Fruit fly (Drosophila melanogaster) whole organism, embryonic: ENCODE measurements around the gene mRpL48.
A peak's percentile ranks its signal among the peaks of the same experiment; 100 is the strongest.

Source experiments
- Antp ChIP-seq: fragments of 200-800 bp; sonication (Bioruptor generic); optimal IDR thresholded peaks from 3 replicates; lab custom pipeline; 2016; ENCODE audit warnings: missing biosample characterization, missing genetic modification characterization
- Bdp1 ChIP-seq: fragments of 200-800 bp; sonication (Bioruptor generic); optimal IDR thresholded peaks from 3 replicates; lab custom pipeline; 2016; ENCODE audit warnings: missing biosample characterization, missing genetic modification characterization
- Bgb ChIP-seq: fragments of 200-800 bp; sonication (Bioruptor generic); IDR thresholded peaks from 2 replicates; pipeline ENCODE4 v1.3.6; 2022; ENCODE audit warnings: missing biosample characterization, missing genetic modification characterization; ENCODE audit not compliant: partially characterized antibody
- CG10431 ChIP-seq: fragments of 200-800 bp; sonication (Bioruptor generic); optimal IDR thresholded peaks from 3 replicates; lab custom pipeline; 2018; ENCODE audit warnings: missing biosample characterization, mild to moderate bottlenecking, missing genetic modification characterization
- CG10565 ChIP-seq: fragments of 200-800 bp; sonication (Bioruptor generic); optimal IDR thresholded peaks from 3 replicates; lab custom pipeline; 2016; ENCODE audit warnings: missing biosample characterization, mild to moderate bottlenecking, missing genetic modification characterization
- CG10654 ChIP-seq: fragments of 200-800 bp; sonication (Bioruptor generic); optimal IDR thresholded peaks from 2 replicates; lab custom pipeline; 2016; ENCODE audit warnings: missing biosample characterization, missing genetic modification characterization
- CG10959 ChIP-seq: fragments of 200-800 bp; sonication (Bioruptor generic); IDR thresholded peaks from 2 replicates; pipeline ENCODE4 v1.3.6; 2022; ENCODE audit warnings: missing biosample characterization, missing genetic modification characterization
- CG11456 ChIP-seq: fragments of 200-800 bp; sonication (Bioruptor generic); IDR thresholded peaks from 3 replicates; pipeline ENCODE4 v1.3.6; 2022; ENCODE audit warnings: missing biosample characterization, missing genetic modification characterization
- CG12942 ChIP-seq: fragments of 200-800 bp; sonication (Bioruptor generic); optimal IDR thresholded peaks from 3 replicates; lab custom pipeline; 2016; ENCODE audit warnings: missing biosample characterization, missing genetic modification characterization
- CG15269 ChIP-seq: fragments of 200-800 bp; sonication (Bioruptor generic); optimal IDR thresholded peaks from 2 replicates; lab custom pipeline; 2018; ENCODE audit warnings: missing biosample characterization, mild to moderate bottlenecking, missing genetic modification characterization, moderate library complexity
- CG16813 ChIP-seq: fragments of 200-800 bp; sonication (Bioruptor generic); IDR thresholded peaks from 3 replicates; pipeline ENCODE4 v1.3.6; 2022; ENCODE audit warnings: missing biosample characterization, missing genetic modification characterization; ENCODE audit not compliant: partially characterized antibody
- CG18599 ChIP-seq: fragments of 200-800 bp; sonication (Bioruptor generic); optimal IDR thresholded peaks from 3 replicates; lab custom pipeline; 2017; ENCODE audit warnings: missing biosample characterization, missing genetic modification characterization, mild to moderate bottlenecking, moderate library complexity, missing genetic modification reagents
- CG4282 ChIP-seq: fragments of 200-800 bp; sonication (Bioruptor generic); optimal IDR thresholded peaks from 2 replicates; lab custom pipeline; 2016; ENCODE audit warnings: missing biosample characterization, missing genetic modification characterization
- CG6254 ChIP-seq: fragments of 200-800 bp; sonication (Bioruptor generic); optimal IDR thresholded peaks from 3 replicates; lab custom pipeline; 2017; ENCODE audit warnings: mild to moderate bottlenecking, missing biosample characterization, missing genetic modification reagents, missing genetic modification characterization
- CG7928 ChIP-seq: fragments of 200-800 bp; sonication (Bioruptor generic); optimal IDR thresholded peaks from 2 replicates; lab custom pipeline; 2017; ENCODE audit warnings: missing biosample characterization, mild to moderate bottlenecking, missing genetic modification characterization
- CG8388 ChIP-seq: fragments of 200-800 bp; sonication (Bioruptor generic); optimal IDR thresholded peaks from 2 replicates; lab custom pipeline; 2019; ENCODE audit warnings: missing biosample characterization, mild to moderate bottlenecking, missing genetic modification characterization, moderate library complexity
- CG8478 ChIP-seq: fragments of >200 bp; optimal IDR thresholded peaks from 2 replicates; lab custom pipeline; 2018
- CG9437 ChIP-seq: fragments of 200-800 bp; sonication (Bioruptor generic); optimal IDR thresholded peaks from 2 replicates; lab custom pipeline; 2018; ENCODE audit warnings: missing biosample characterization, mild to moderate bottlenecking, missing genetic modification characterization
- CG9727 ChIP-seq: fragments of 200-800 bp; sonication (Bioruptor generic); optimal IDR thresholded peaks from 3 replicates; lab custom pipeline; 2017; ENCODE audit warnings: missing biosample characterization, mild to moderate bottlenecking, missing genetic modification characterization
- CrebB ChIP-seq: fragments of 200-800 bp; sonication (Bioruptor generic); optimal IDR thresholded peaks from 3 replicates; lab custom pipeline; 2018; ENCODE audit warnings: missing biosample characterization, mild to moderate bottlenecking, missing genetic modification characterization
- Dip2 ChIP-seq: fragments of 200-800 bp; sonication (Bioruptor generic); IDR thresholded peaks from 2 replicates; pipeline ENCODE4 v1.3.6; 2022; ENCODE audit warnings: missing biosample characterization, missing genetic modification characterization
- Elba2 ChIP-seq: fragments of 200-800 bp; sonication (Bioruptor generic); optimal IDR thresholded peaks from 3 replicates; lab custom pipeline; 2016; ENCODE audit warnings: missing biosample characterization, missing genetic modification characterization
- Nf-YC ChIP-seq: fragments of 200-800 bp; optimal IDR thresholded peaks from 3 replicates; lab custom pipeline; 2019; ENCODE audit warnings: missing biosample characterization, mild to moderate bottlenecking, missing genetic modification characterization, moderate library complexity
- Oaz ChIP-seq: fragments of 200-800 bp; sonication (Bioruptor generic); IDR thresholded peaks from 2 replicates; pipeline ENCODE4 v1.3.6; 2022; ENCODE audit warnings: missing biosample characterization, missing genetic modification characterization
- Scr ChIP-seq: fragments of 200-800 bp; sonication (Bioruptor generic); IDR thresholded peaks from 2 replicates; pipeline ENCODE4 v1.3.6; 2022; ENCODE audit warnings: missing biosample characterization, missing genetic modification characterization; ENCODE audit not compliant: partially characterized antibody
- fd64A ChIP-seq: fragments of 200-800 bp; sonication (Bioruptor generic); optimal IDR thresholded peaks from 3 replicates; lab custom pipeline; 2018; ENCODE audit warnings: missing biosample characterization, mild to moderate bottlenecking, missing genetic modification characterization
- gcm2 ChIP-seq: fragments of 200-800 bp; sonication (Bioruptor generic); optimal IDR thresholded peaks from 2 replicates; lab custom pipeline; 2016; ENCODE audit warnings: missing biosample characterization, missing genetic modification characterization
- hth ChIP-seq: fragments of >200 bp; optimal IDR thresholded peaks from 2 replicates; lab custom pipeline; 2017; ENCODE audit warnings: inconsistent platforms
- insv ChIP-seq, 2 experiments: fragments of 200-800 bp; sonication (Bioruptor generic); optimal IDR thresholded peaks; 3 replicates each; lab custom pipeline; 2016 to 2018; ENCODE audit warnings: missing biosample characterization in 2 of 2, missing genetic modification characterization in 2 of 2
- jing ChIP-seq: fragments of 200-800 bp; sonication (Bioruptor generic); optimal IDR thresholded peaks from 2 replicates; lab custom pipeline; 2018; ENCODE audit warnings: missing biosample characterization, mild to moderate bottlenecking, missing genetic modification characterization
- lilli ChIP-seq: fragments of 200-800 bp; sonication (Bioruptor generic); optimal IDR thresholded peaks from 3 replicates; lab custom pipeline; 2016; ENCODE audit warnings: missing biosample characterization, missing genetic modification characterization
- mirr ChIP-seq: fragments of 200-800 bp; sonication (Bioruptor generic); optimal IDR thresholded peaks from 3 replicates; lab custom pipeline; 2018; ENCODE audit warnings: missing biosample characterization, mild to moderate bottlenecking, missing genetic modification characterization
- nerfin-1 ChIP-seq: fragments of 200-800 bp; sonication (Bioruptor generic); optimal IDR thresholded peaks from 3 replicates; lab custom pipeline; 2019; ENCODE audit warnings: missing biosample characterization, mild to moderate bottlenecking, missing genetic modification characterization, moderate library complexity
- odd ChIP-seq: fragments of 200-800 bp; sonication (Bioruptor generic); optimal IDR thresholded peaks from 2 replicates; lab custom pipeline; 2017; ENCODE audit warnings: missing biosample characterization, mild to moderate bottlenecking, missing genetic modification characterization
- onecut ChIP-seq: fragments of 200-800 bp; sonication (Bioruptor generic); IDR thresholded peaks from 2 replicates; pipeline ENCODE4 v1.3.6; 2022; ENCODE audit warnings: missing biosample characterization, missing genetic modification characterization
- pb ChIP-seq: fragments of 200-800 bp; sonication (Bioruptor generic); optimal IDR thresholded peaks from 3 replicates; lab custom pipeline; 2016; ENCODE audit warnings: missing biosample characterization, missing genetic modification characterization
- pfk ChIP-seq: fragments of 200-800 bp; sonication (Bioruptor generic); optimal IDR thresholded peaks from 2 replicates; lab custom pipeline; 2018; ENCODE audit warnings: missing biosample characterization, mild to moderate bottlenecking, missing genetic modification characterization, moderate library complexity
- row ChIP-seq: fragments of 200-800 bp; sonication (Bioruptor generic); IDR thresholded peaks from 3 replicates; pipeline ENCODE4 v1.3.6; 2022; ENCODE audit warnings: missing biosample characterization, missing genetic modification characterization
- salm ChIP-seq: fragments of 200-800 bp; sonication (Bioruptor generic); optimal IDR thresholded peaks from 2 replicates; lab custom pipeline; 2018; ENCODE audit warnings: missing biosample characterization, mild to moderate bottlenecking, missing genetic modification characterization
- sens ChIP-seq: fragments of 200-800 bp; sonication (Bioruptor generic); peaks from one replicate; lab custom pipeline; 2016; ENCODE audit warnings: missing biosample characterization, missing genetic modification characterization
- sim ChIP-seq: fragments of 200-800 bp; sonication (Bioruptor generic); IDR thresholded peaks from 2 replicates; pipeline ENCODE4 v1.3.6; 2022; ENCODE audit warnings: missing biosample characterization, missing genetic modification characterization
- so ChIP-seq: fragments of 200-800 bp; sonication (Bioruptor generic); IDR thresholded peaks from 3 replicates; pipeline ENCODE4 v1.3.6; 2022; ENCODE audit warnings: missing biosample characterization, missing genetic modification characterization
- stwl ChIP-seq: fragments of 200-800 bp; sonication (Bioruptor generic); optimal IDR thresholded peaks from 3 replicates; lab custom pipeline; 2018; ENCODE audit warnings: missing biosample characterization, mild to moderate bottlenecking, missing genetic modification characterization, moderate library complexity
- sug ChIP-seq: fragments of 200-800 bp; optimal IDR thresholded peaks from 2 replicates; lab custom pipeline; 2019; ENCODE audit warnings: missing biosample characterization, mild to moderate bottlenecking, missing genetic modification characterization, moderate library complexity
- tgo ChIP-seq: fragments of 200-800 bp; sonication (Bioruptor generic); IDR thresholded peaks from 3 replicates; pipeline ENCODE4 v1.3.6; 2022; ENCODE audit warnings: missing biosample characterization, missing genetic modification characterization
- tll ChIP-seq, 2 experiments: fragments of 200-800 bp in 1 of 2; fragments of >200 bp in 1 of 2; sonication (Bioruptor generic) in 1 of 2; optimal IDR thresholded peaks; 2 replicates each; lab custom pipeline; 2017 to 2019; ENCODE audit warnings: missing biosample characterization in 2 of 2, missing genetic modification characterization in 2 of 2, mild to moderate bottlenecking in 1 of 2, moderate library complexity in 1 of 2
- tna ChIP-seq: fragments of 200-800 bp; sonication (Bioruptor generic); IDR thresholded peaks from 2 replicates; pipeline ENCODE4 v1.3.6; 2022; ENCODE audit warnings: missing biosample characterization, missing genetic modification characterization; ENCODE audit not compliant: partially characterized antibody
- unpg ChIP-seq: fragments of 200-800 bp; sonication (Bioruptor generic); optimal IDR thresholded peaks from 3 replicates; lab custom pipeline; 2018; ENCODE audit warnings: missing biosample characterization, mild to moderate bottlenecking, missing genetic modification characterization, moderate library complexity
- vfl ChIP-seq: fragments of 200-800 bp; sonication (Bioruptor generic); optimal IDR thresholded peaks from 2 replicates; lab custom pipeline; 2016; ENCODE audit warnings: missing biosample characterization, missing genetic modification characterization
- wor ChIP-seq: fragments of 200-800 bp; sonication (Bioruptor generic); IDR thresholded peaks from 2 replicates; pipeline ENCODE4 v1.3.6; 2022; ENCODE audit warnings: missing biosample characterization, missing genetic modification characterization
- zen ChIP-seq: fragments of 200-800 bp; sonication (Bioruptor generic); optimal IDR thresholded peaks from 3 replicates; lab custom pipeline; 2018; ENCODE audit warnings: missing biosample characterization, mild to moderate bottlenecking, missing genetic modification characterization, moderate library complexity

Gene mRpL48

dm6 chr2L:1669316-1670027 lies 40.8 kb upstream of the mRpL48 start (continued):
- TF ChIP-seq mirr (GFP tag; lab: Kevin White, UChicago) (peak; percentile 56), CG10431 (GFP tag; lab: Kevin White, UChicago) (no peak), Scr (GFP tag; lab: Robert Waterston, UW) (no peak), CG10654 (GFP tag; lab: Kevin White, UChicago) (no peak), Elba2 (GFP tag; lab: Kevin White, UChicago) (peak; percentile 77), row (GFP tag; lab: Robert Waterston, UW) (peak; percentile 22; the same call in 1 of the 3 replicates), CG18599 (GFP tag; lab: Kevin White, UChicago) (peak; percentile 15), tna (GFP tag; lab: Robert Waterston, UW) (no peak), CG15269 (tag; lab: Kevin White, UChicago) (no peak), sug (tag; lab: Kevin White, UChicago) (no peak), CG7928 (GFP tag; lab: Kevin White, UChicago) (no peak), CG10565 (GFP tag; lab: Kevin White, UChicago) (no peak), Nf-YC (peak; percentile 47), CG9727 (GFP tag; lab: Kevin White, UChicago) (no peak), zen (tag; lab: Kevin White, UChicago) (no peak), Bdp1 (GFP tag; lab: Kevin White, UChicago) (no peak), CG16813 (GFP tag; lab: Robert Waterston, UW) (no peak), CG10959 (no peak), lilli (GFP tag; lab: Kevin White, UChicago) (no peak), Bgb (GFP tag; lab: Robert Waterston, UW) (no peak), sim (GFP tag; lab: Robert Waterston, UW) (no peak), vfl (GFP tag; lab: Kevin White, UChicago) (no peak), so (GFP tag; lab: Robert Waterston, UW) (no peak), jing (no peak), unpg (GFP tag; lab: Kevin White, UChicago) (no peak), wor (GFP tag; lab: Robert Waterston, UW) (no peak), CG8478 (lab: Kevin White, UChicago) (no peak), pfk (GFP tag; lab: Kevin White, UChicago) (no peak), Oaz (GFP tag; lab: Robert Waterston, UW) (no peak), CG9437 (GFP tag; lab: Kevin White, UChicago) (no peak), fd64A (GFP tag; lab: Kevin White, UChicago) (no peak), CG4282 (GFP tag; lab: Kevin White, UChicago) (no peak), tgo (no peak), stwl (tag; lab: Kevin White, UChicago) (no peak), Dip2 (GFP tag; lab: Robert Waterston, UW) (no peak), gcm2 (GFP tag; lab: Kevin White, UChicago) (no peak), hth (lab: Kevin White, UChicago) (no peak), CG8388 (GFP tag; lab: Kevin White, UChicago) (no peak), sens (GFP tag; lab: Kevin White, UChicago) (peak; percentile 34), CG12942 (GFP tag; lab: Kevin White, UChicago) (no peak), pb (GFP tag; lab: Kevin White, UChicago) (no peak), onecut (GFP tag; lab: Robert Waterston, UW) (no peak), CrebB (tag; lab: Kevin White, UChicago) (no peak), odd (no peak), salm (tag; lab: Kevin White, UChicago) (no peak), nerfin-1 (tag; lab: Kevin White, UChicago) (no peak), tll (GFP tag; optimal IDR thresholded peaks at IDR 0.05; lab: Kevin White, UChicago) (no peak), CG11456 (GFP tag; lab: Robert Waterston, UW) (no peak), Antp (no peak), CG6254 (no peak), insv (GFP tag; optimal IDR thresholded peaks at IDR 0.05; lab: Kevin White, UChicago) (peak in 1 of 2 experiments; percentile 83)
